Worm (Caenorhabditis elegans) whole organism, midembryonic: ENCODE data around the gene F38E1.10.

ENCODE experiments used
- T22C8.4 ChIP-seq: fragments of 200-800 bp; sonication (Bioruptor generic); IDR thresholded peaks from 2 replicates; pipeline ENCODE4 v1.3.6; 2022; ENCODE audit warnings: missing genetic modification characterization, missing compliant biosample characterization
- cog-1 ChIP-seq: sonication (generic microtip); optimal IDR thresholded peaks from 2 replicates; lab custom pipeline; 2016; ENCODE audit warnings: missing genetic modification characterization, missing compliant biosample characterization
- flt-1 ChIP-seq: fragments of 200-800 bp; sonication (Bioruptor generic); IDR thresholded peaks from 2 replicates; pipeline ENCODE4 v1.3.6; 2022; ENCODE audit warnings: missing genetic modification characterization, missing compliant biosample characterization
- klf-2 ChIP-seq: fragments of 200-800 bp; sonication (Bioruptor generic); conservative IDR thresholded peaks from 2 replicates; pipeline ENCODE4 v1.3.6; 2022; ENCODE audit warnings: missing genetic modification reagents, missing genetic modification characterization, missing compliant biosample characterization
- tab-1 ChIP-seq: fragments of 200-800 bp; sonication (Bioruptor generic); IDR thresholded peaks from 2 replicates; pipeline ENCODE4 v1.3.6; 2022; ENCODE audit warnings: missing genetic modification characterization, missing compliant biosample characterization
- ztf-23 ChIP-seq: fragments of 200-800 bp; sonication (Bioruptor generic); IDR thresholded peaks from 2 replicates; pipeline ENCODE4 v1.3.6; 2022; ENCODE audit warnings: missing genetic modification reagents, missing genetic modification characterization, missing compliant biosample characterization
- ztf-29 ChIP-seq: fragments of 200-800 bp; sonication (Bioruptor generic); IDR thresholded peaks from 2 replicates; pipeline ENCODE4 v1.3.6; 2022; ENCODE audit warnings: missing genetic modification reagents, missing genetic modification characterization, missing compliant biosample characterization

ce11 chrV:8417271-8417670 is 42.0 kb upstream of the F38E1.10 start:
- TF ChIP-seq tab-1 (GFP tag; lab: Robert Waterston, UW) = no peak
- TF ChIP-seq T22C8.4 (GFP tag; lab: Robert Waterston, UW) = no peak
- TF ChIP-seq cog-1 (tag; lab: Kevin White, UChicago) = no peak
- TF ChIP-seq klf-2 (GFP tag; lab: Robert Waterston, UW) = no peak
- TF ChIP-seq ztf-23 (GFP tag; lab: Robert Waterston, UW) = no peak
- no peak for TF ChIP-seq ztf-29 (GFP tag; lab: Robert Waterston, UW)
- no peak for TF ChIP-seq flt-1 (GFP tag; lab: Robert Waterston, UW)
